Worm (Caenorhabditis elegans): ENCODE data around the gene Y32G9B.1.
A peak's percentile ranks its signal among the peaks of the same experiment; 100 is the strongest.

Y32G9B.1 gene

DNA sequence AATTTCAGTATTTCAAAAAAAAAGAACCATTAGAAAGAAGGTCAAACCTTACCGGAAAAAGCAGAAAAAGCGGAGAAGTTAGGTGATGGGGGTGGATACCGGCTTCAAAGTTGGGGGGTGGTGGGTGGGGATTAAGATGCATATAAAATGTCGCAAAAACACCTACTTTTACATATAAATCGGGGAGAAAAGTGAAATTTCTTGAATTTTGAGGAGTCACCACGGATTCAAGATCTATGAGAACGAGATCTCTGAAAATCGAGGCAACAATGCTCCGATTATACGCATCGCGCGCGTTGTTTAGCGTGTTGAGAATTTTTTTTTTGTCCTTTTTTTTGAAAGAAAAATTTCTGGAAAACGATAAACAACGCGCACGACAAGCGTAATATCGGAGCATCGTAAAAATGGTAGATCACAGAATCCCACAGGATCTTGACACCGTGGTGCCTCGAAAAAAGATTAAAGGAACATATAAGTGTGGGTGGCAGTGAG, 45.7 kb upstream of the Y32G9B.1 start (continued):
- TF ChIP-seq lin-39 (tag; optimal IDR thresholded peaks at IDR 0.05): no peak
- no peak for TF ChIP-seq ceh-62 (tag; optimal IDR thresholded peaks at IDR 0.05)
- peak; percentile 32 for TF ChIP-seq F10B5.3 (tag; optimal IDR thresholded peaks at IDR 0.05)
- no peak for TF ChIP-seq skn-1 (tag; optimal IDR thresholded peaks at IDR 0.05)
- TF ChIP-seq lir-3 (tag; optimal IDR thresholded peaks at IDR 0.05): no peak
- TF ChIP-seq zfp-3 (GFP tag; conservative IDR thresholded peaks at IDR 0.05): peak; percentile 77; the same call in 1 of the 2 replicates
- TF ChIP-seq madf-9 (GFP tag; conservative IDR thresholded peaks at IDR 0.05): 0 out of 2 replicates have a peak, but pooled peaks have one; percentile 43
- 0 out of 2 replicates have a peak, but pooled peaks have one; percentile 20 for TF ChIP-seq dmd-9 (GFP tag; IDR thresholded peaks at IDR 0.05)
- no peak for TF ChIP-seq pqm-1 (tag; optimal IDR thresholded peaks at IDR 0.05)
- peak; percentile 72 for TF ChIP-seq T26A8.4 (GFP tag; IDR thresholded peaks at IDR 0.05)
- TF ChIP-seq nhr-42 (GFP tag; IDR thresholded peaks at IDR 0.05): no peak
- peak; percentile 64; the same call in 1 of the 2 replicates for TF ChIP-seq snpc-1.2 (GFP tag; IDR thresholded peaks at IDR 0.05)
- TF ChIP-seq php-3 (GFP tag; IDR thresholded peaks at IDR 0.05): peak; percentile 44; the same call in 1 of the 2 replicates
- peak; percentile 51; the same call in 1 of the 2 replicates for TF ChIP-seq tra-1 (GFP tag; IDR thresholded peaks at IDR 0.05)
- TF ChIP-seq ces-1 (GFP tag; optimal IDR thresholded peaks at IDR 0.05): no peak
- no peak for TF ChIP-seq mxl-3 (GFP tag; optimal IDR thresholded peaks at IDR 0.05)

DNA sequence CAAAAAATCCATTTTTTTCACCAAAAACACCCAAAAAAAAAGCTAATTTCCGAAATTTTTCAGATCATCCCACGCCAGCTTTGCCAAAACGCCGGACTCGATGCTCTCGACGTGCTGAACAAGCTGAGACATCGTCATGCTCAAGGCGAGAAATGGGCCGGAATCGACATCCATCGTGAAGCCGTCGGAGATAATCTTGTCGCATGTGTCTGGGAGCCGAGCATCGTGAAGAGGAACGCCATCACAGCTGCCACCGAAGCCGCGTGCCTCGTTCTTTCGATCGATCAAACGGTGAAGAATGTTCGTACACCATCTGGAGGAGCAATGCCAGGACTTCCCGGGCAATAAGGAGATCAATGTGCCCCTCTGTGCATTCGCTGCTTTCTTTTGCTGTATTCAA, 45.0 kb upstream of the Y32G9B.1 start:
- TF ChIP-seq set-16 (GFP tag; IDR thresholded peaks at IDR 0.05): peak; percentile 52; the same call in 1 of the 2 replicates
- peak; percentile 40 for TF ChIP-seq F10B5.3 (tag; optimal IDR thresholded peaks at IDR 0.05)
- no peak for TF ChIP-seq mdl-1 (tag; optimal IDR thresholded peaks at IDR 0.05)

- TF ChIP-seq pha-4 (GFP tag; IDR thresholded peaks at IDR 0.05): 0 out of 2 replicates have a peak, but pooled peaks have one; percentile 22
- TF ChIP-seq pha-4 (tag; optimal IDR thresholded peaks at IDR 0.05): no peak
- no peak; the same call in 1 of the 2 replicates for TF ChIP-seq Y48G9A.11 (GFP tag; IDR thresholded peaks at IDR 0.05)
- TF ChIP-seq arid-1 (GFP tag; conservative IDR thresholded peaks at IDR 0.05): peak; percentile 76
- peak; percentile 80 for TF ChIP-seq T20F7.1 (GFP tag; optimal IDR thresholded peaks at IDR 0.05)
- no peak for TF ChIP-seq ces-1 (GFP tag; optimal IDR thresholded peaks at IDR 0.05)
- TF ChIP-seq zip-2 (tag; optimal IDR thresholded peaks at IDR 0.05): no peak
- no peak for TF ChIP-seq mxl-2 (GFP tag; conservative IDR thresholded peaks at IDR 0.05)
- TF ChIP-seq mep-1 (tag; optimal IDR thresholded peaks at IDR 0.05): peak; percentile 93
- peak; percentile 66 for TF ChIP-seq nhr-28 (tag; optimal IDR thresholded peaks at IDR 0.05)
- TF ChIP-seq nhr-6 (tag; optimal IDR thresholded peaks at IDR 0.05): peak; percentile 78
- TF ChIP-seq vab-7 (GFP tag; IDR thresholded peaks at IDR 0.05): peak; percentile 89
- TF ChIP-seq madf-9 (GFP tag; conservative IDR thresholded peaks at IDR 0.05): no peak
- TF ChIP-seq ceh-28 (tag; optimal IDR thresholded peaks at IDR 0.05): no peak
- TF ChIP-seq ztf-11 (tag; optimal IDR thresholded peaks at IDR 0.05): no peak
- TF ChIP-seq hlh-30 (tag; optimal IDR thresholded peaks at IDR 0.05; ENCODE audit: insufficient read depth): peak; percentile 91
- TF ChIP-seq jun-1 (tag; optimal IDR thresholded peaks at IDR 0.05): peak; percentile 38
- TF ChIP-seq egl-27 (tag; optimal IDR thresholded peaks at IDR 0.05): no peak
- TF ChIP-seq madf-5 (GFP tag; IDR thresholded peaks at IDR 0.05): 0 out of 4 replicates have a peak, but pooled peaks of 1 of the 2 experiments have one; percentile 32
- no peak for TF ChIP-seq dmd-8 (GFP tag; IDR thresholded peaks at IDR 0.05)
- TF ChIP-seq cey-2 (tag; optimal IDR thresholded peaks at IDR 0.05; ENCODE audit: borderline replicate concordance, insufficient read depth): no peak
- peak; percentile 9 for TF ChIP-seq snpc-4 (tag; optimal IDR thresholded peaks at IDR 0.05)
- no peak for TF ChIP-seq F44E2.7 (GFP tag; IDR thresholded peaks at IDR 0.05)
- peak; percentile 25 for TF ChIP-seq nhr-48 (tag; optimal IDR thresholded peaks at IDR 0.05)
- TF ChIP-seq nhr-237 (tag; optimal IDR thresholded peaks at IDR 0.05): peak; percentile 36
- TF ChIP-seq Y75B8A.6 (GFP tag; IDR thresholded peaks at IDR 0.05): no peak
- TF ChIP-seq lin-29 (GFP tag; IDR thresholded peaks at IDR 0.05): no peak
- TF ChIP-seq nhr-41 (GFP tag; IDR thresholded peaks at IDR 0.05): no peak
- no peak for TF ChIP-seq ceh-82 (tag; optimal IDR thresholded peaks at IDR 0.05)
- TF ChIP-seq hlh-11 (tag; optimal IDR thresholded peaks at IDR 0.05): peak; percentile 80
- TF ChIP-seq R02D3.7 (tag; optimal IDR thresholded peaks at IDR 0.05): no peak
- TF ChIP-seq dmd-6 (GFP tag; IDR thresholded peaks at IDR 0.05): peak; percentile 78
These were observed 42.0 kb upstream of the Y32G9B.1 start, which contains the start of the genes T10B5.4 and cct-7 for ce11 chrV:1871768-1872296. TSS of gene T10B5.4 (minus strand) at chrV:1871807. TSS of gene cct-7 (plus strand) at chrV:1872246.

Measured in whole organism, L4 larva.